Worm (Caenorhabditis elegans): Measurements from ENCODE around the gene vhp-1.
A peak's percentile ranks its signal among the peaks of the same experiment; 100 is the strongest.
"Not testable (repeated sequence)": the region's sequence is repeated elsewhere in the genome, so short reads cannot be mapped to it uniquely, and the experiment has no call there.

- not testable (repeated sequence) for TF ChIP-seq nhr-10 (tag; optimal IDR thresholded peaks at IDR 0.05); daf-16 (GFP tag; optimal IDR thresholded peaks at IDR 0.05); mdl-1 (tag; optimal IDR thresholded peaks at IDR 0.05); ceh-82 (tag; optimal IDR thresholded peaks at IDR 0.05); nhr-11 (tag; optimal IDR thresholded peaks at IDR 0.05); egl-27 (tag; optimal IDR thresholded peaks at IDR 0.05)
- peak; percentile 6 for TF ChIP-seq daf-16 (tag; optimal IDR thresholded peaks at IDR 0.05)
These were observed 23.3 kb downstream of the vhp-1 start for ce11 chrII:5346350-5346749.
